Worm (Caenorhabditis elegans): ENCODE data around the gene gpd-2.

DNA sequence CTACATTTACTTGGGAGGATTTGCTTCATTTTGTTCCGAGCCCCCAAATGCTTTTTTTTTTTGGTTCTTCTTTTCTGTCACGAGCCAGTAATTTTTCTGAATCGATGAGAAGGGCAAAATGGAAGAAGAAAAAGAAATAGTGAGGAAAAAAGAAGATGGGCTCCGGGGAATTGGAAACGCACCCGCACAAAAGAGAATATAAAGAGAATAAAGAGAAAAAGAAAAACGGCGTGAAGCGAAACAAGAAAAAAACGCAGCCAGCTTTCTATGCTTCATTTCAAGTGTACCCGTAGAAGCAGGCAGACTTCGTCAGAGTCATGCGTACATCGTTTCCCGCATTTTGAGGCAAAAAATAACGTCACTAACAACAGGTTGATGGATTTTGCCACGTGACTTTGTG lies 3.4 kb downstream of the gpd-2 start:
- TF ChIP-seq nfya-1 (tag; optimal IDR thresholded peaks at IDR 0.05), result no peak
- TF ChIP-seq lim-6 (tag; optimal IDR thresholded peaks at IDR 0.05), result no peak
- no peak for TF ChIP-seq ama-1 (optimal IDR thresholded peaks at IDR 0.05)
- no peak for TF ChIP-seq pqm-1 (tag; optimal IDR thresholded peaks at IDR 0.05)
- TF ChIP-seq pha-4 (tag; optimal IDR thresholded peaks at IDR 0.05), result no peak
- TF ChIP-seq dmd-4 (tag; optimal IDR thresholded peaks at IDR 0.05; ENCODE audit: borderline replicate concordance), result no peak
- no peak for TF ChIP-seq hlh-8 (tag; optimal IDR thresholded peaks at IDR 0.05)
